Fruit fly (Drosophila melanogaster) whole organism, wandering third instar larva: ENCODE results near the gene Tsp68C.

Experiments used
- Abd-B ChIP-seq: fragments of >200 bp; optimal IDR thresholded peaks from 2 replicates; lab custom pipeline; 2017; ENCODE audit warnings: missing biosample characterization, missing genetic modification characterization
- CG32264 ChIP-seq: fragments of 200-800 bp; sonication (Bioruptor generic); optimal IDR thresholded peaks from 2 replicates; lab custom pipeline; 2016; ENCODE audit warnings: missing biosample characterization, missing genetic modification characterization
- CG9705 ChIP-seq: fragments of 200-800 bp; sonication (Bioruptor generic); optimal IDR thresholded peaks from 2 replicates; lab custom pipeline; 2018; ENCODE audit warnings: missing biosample characterization, mild to moderate bottlenecking, missing genetic modification characterization
- CrebA ChIP-seq: fragments of 200-800 bp; sonication (Bioruptor generic); optimal IDR thresholded peaks from 2 replicates; lab custom pipeline; 2016; ENCODE audit warnings: missing biosample characterization, mild to moderate bottlenecking, missing genetic modification characterization, borderline replicate concordance
- Dfd ChIP-seq: fragments of >200 bp; optimal IDR thresholded peaks from 2 replicates; lab custom pipeline; 2017; ENCODE audit warnings: missing biosample characterization, missing genetic modification characterization
- GATAd ChIP-seq: sonication (Bioruptor generic); optimal IDR thresholded peaks from 2 replicates; lab custom pipeline; 2016; ENCODE audit warnings: missing biosample characterization, missing genetic modification characterization
- HLH106 ChIP-seq: fragments of 200-800 bp; optimal IDR thresholded peaks from 3 replicates; lab custom pipeline; 2019; ENCODE audit warnings: missing biosample characterization, mild to moderate bottlenecking, missing genetic modification characterization, moderate library complexity
- Hnf4 ChIP-seq: fragments of 200-800 bp; sonication (Bioruptor generic); optimal IDR thresholded peaks from 2 replicates; lab custom pipeline; 2016; ENCODE audit warnings: missing biosample characterization, mild to moderate bottlenecking, missing genetic modification characterization
- Hr78 ChIP-seq: fragments of >200 bp; optimal IDR thresholded peaks from 2 replicates; lab custom pipeline; 2017; ENCODE audit warnings: missing biosample characterization, missing genetic modification characterization
- Hr83 ChIP-seq: fragments of 200-300 bp; sonication (Bioruptor generic); optimal IDR thresholded peaks from 2 replicates; lab custom pipeline; 2016; ENCODE audit warnings: missing biosample characterization, mild to moderate bottlenecking, missing genetic modification characterization, moderate library complexity; ENCODE audit not compliant: poor library complexity, severe bottlenecking
- Mio ChIP-seq: sonication (Bioruptor generic); optimal IDR thresholded peaks from 2 replicates; lab custom pipeline; 2016; ENCODE audit warnings: missing biosample characterization, missing genetic modification characterization
- Myc ChIP-seq: fragments of >200 bp; optimal IDR thresholded peaks from 2 replicates; lab custom pipeline; 2017
- N ChIP-seq: fragments of >200 bp; optimal IDR thresholded peaks from 2 replicates; lab custom pipeline; 2018; ENCODE audit warnings: missing biosample characterization, missing external identifiers, missing genetic modification characterization
- OdsH ChIP-seq: fragments of 200-800 bp; sonication (Bioruptor generic); optimal IDR thresholded peaks from 2 replicates; lab custom pipeline; 2016; ENCODE audit warnings: missing biosample characterization, mild to moderate bottlenecking, missing genetic modification characterization
- Rel ChIP-seq, 2 experiments: fragments of 200-800 bp; sonication (Bioruptor generic) in 1 of 2; optimal IDR thresholded peaks; 2 replicates in 1 of 2; 3 replicates in 1 of 2; lab custom pipeline; 2016 to 2019; ENCODE audit warnings: mild to moderate bottlenecking in 2 of 2, missing biosample characterization in 2 of 2, missing genetic modification characterization in 2 of 2, moderate library complexity in 1 of 2
- Vsx2 ChIP-seq: fragments of 200-300, 225-300 bp; sonication (Bioruptor generic); optimal IDR thresholded peaks from 2 replicates; lab custom pipeline; 2018; ENCODE audit warnings: missing biosample characterization, missing genetic modification characterization; ENCODE audit not compliant: partially characterized antibody
- brk ChIP-seq: fragments of 200-800 bp; sonication (Bioruptor generic); optimal IDR thresholded peaks from 2 replicates; lab custom pipeline; 2016; ENCODE audit warnings: missing biosample characterization, mild to moderate bottlenecking, missing genetic modification characterization
- dl ChIP-seq, 2 experiments: fragments of 175-275, 200-275 bp in 1 of 2; fragments of 200-275 bp in 1 of 2; sonication (Bioruptor generic); optimal IDR thresholded peaks; lab custom pipeline; 2018; ENCODE audit warnings: mild to moderate bottlenecking in 2 of 2, missing biosample characterization in 2 of 2, missing genetic modification characterization in 2 of 2, moderate library complexity in 2 of 2; ENCODE audit not compliant: partially characterized antibody in 2 of 2, insufficient read depth in 1 of 2
- dmrt93B ChIP-seq: fragments of 200-800 bp; sonication (Bioruptor generic); optimal IDR thresholded peaks from 2 replicates; lab custom pipeline; 2018; ENCODE audit warnings: missing biosample characterization, mild to moderate bottlenecking, missing genetic modification characterization
- dsf ChIP-seq: sonication (Bioruptor generic); optimal IDR thresholded peaks from 2 replicates; lab custom pipeline; 2016; ENCODE audit warnings: missing biosample characterization, missing genetic modification characterization, borderline replicate concordance
- ey ChIP-seq: fragments of 200-800 bp; sonication (Bioruptor generic); optimal IDR thresholded peaks from 2 replicates; lab custom pipeline; 2016; ENCODE audit warnings: missing biosample characterization, missing genetic modification characterization
- h ChIP-seq: fragments of 200-800 bp; sonication (Bioruptor generic); optimal IDR thresholded peaks from 3 replicates; lab custom pipeline; 2016; ENCODE audit warnings: missing biosample characterization, mild to moderate bottlenecking, missing genetic modification characterization
- lola ChIP-seq: fragments of >200 bp; optimal IDR thresholded peaks from 2 replicates; lab custom pipeline; 2017; ENCODE audit warnings: missing biosample characterization, missing genetic modification characterization
- pan ChIP-seq: fragments of >200 bp; optimal IDR thresholded peaks from 2 replicates; lab custom pipeline; 2017
- sage ChIP-seq: fragments of 200-800 bp; sonication (Bioruptor generic); optimal IDR thresholded peaks from 2 replicates; lab custom pipeline; 2016; ENCODE audit warnings: missing biosample characterization, mild to moderate bottlenecking, missing genetic modification characterization
- sv ChIP-seq: fragments of 200-800 bp; sonication (Bioruptor generic); optimal IDR thresholded peaks from 3 replicates; lab custom pipeline; 2016; ENCODE audit warnings: missing biosample characterization, missing genetic modification characterization
- usp ChIP-seq: fragments of >200 bp; optimal IDR thresholded peaks from 2 replicates; lab custom pipeline; 2017; ENCODE audit warnings: missing biosample characterization, missing genetic modification characterization

Tsp68C gene

dm6 chr3L:13876967-13877366, 33.5 kb downstream of the Tsp68C start:
- TF ChIP-seq Myc (lab: Kevin White, UChicago), result peak; percentile 7
- no peak for TF ChIP-seq OdsH (GFP tag; lab: Kevin White, UChicago)
- TF ChIP-seq sage, result no peak
- TF ChIP-seq, all 38 proteins: peak for 1

DNA sequence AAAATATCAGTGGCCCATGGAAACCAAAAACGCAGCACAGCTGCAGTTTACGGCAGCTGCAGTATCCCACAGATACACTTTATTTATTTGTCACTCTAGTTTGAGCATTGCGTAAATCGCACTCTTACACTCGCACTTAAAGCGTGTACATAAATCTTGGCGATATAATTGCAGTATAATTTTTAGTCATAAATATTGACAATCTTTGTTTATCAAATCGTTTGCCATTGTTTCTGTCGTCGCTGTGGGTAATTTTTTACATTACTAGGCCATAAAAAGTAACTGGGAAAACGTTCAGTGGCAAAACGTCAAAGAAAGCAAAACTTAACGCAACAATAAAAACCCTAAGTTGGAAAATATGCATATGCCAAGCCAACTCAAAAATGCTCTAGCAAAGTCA, 34.4 kb downstream of the Tsp68C start:
- TF ChIP-seq Hr78 (GFP tag; lab: Kevin White, UChicago), result no peak
- TF ChIP-seq dsf (GFP tag; lab: Kevin White, UChicago), result no peak
- no peak for TF ChIP-seq Mio (GFP tag; lab: Kevin White, UChicago)
- TF ChIP-seq pan, result no peak
- no peak for TF ChIP-seq CrebA
- no peak for TF ChIP-seq sage
- no peak for TF ChIP-seq CG9705
- TF ChIP-seq Hr83 (GFP tag; lab: Kevin White, UChicago), result no peak
- TF ChIP-seq CG32264 (GFP tag; lab: Kevin White, UChicago), result no peak
- no peak for TF ChIP-seq ey (GFP tag; lab: Kevin White, UChicago)
- no peak for TF ChIP-seq lola (GFP tag; lab: Kevin White, UChicago)
- no peak for TF ChIP-seq GATAd (GFP tag; lab: Kevin White, UChicago)
- TF ChIP-seq brk (GFP tag; lab: Kevin White, UChicago), result no peak
- no peak for TF ChIP-seq Vsx2 (GFP tag; lab: Kevin White, UChicago)
- TF ChIP-seq Dfd (GFP tag; lab: Kevin White, UChicago), result no peak
- no peak for TF ChIP-seq sv (GFP tag; lab: Kevin White, UChicago)
- TF ChIP-seq, all 38 proteins: peak for 0

- TF ChIP-seq sv (GFP tag; lab: Kevin White, UChicago) (no peak), h (GFP tag; lab: Kevin White, UChicago) (no peak), dmrt93B (GFP tag; lab: Kevin White, UChicago) (no peak), Hr83 (GFP tag; lab: Kevin White, UChicago) (no peak), Dfd (GFP tag; lab: Kevin White, UChicago) (peak; percentile 6)
Measured at dm6 chr3L:13878729-13879128, 35.3 kb downstream of the Tsp68C start, which contains the start of gene CG13737. Gene CG13737 (plus strand): TSS chr3L:13878994.

- TF ChIP-seq Hr83 (GFP tag; lab: Kevin White, UChicago) (no peak), h (GFP tag; lab: Kevin White, UChicago) (no peak), Hnf4 (GFP tag; lab: Kevin White, UChicago) (no peak), Rel (GFP tag; optimal IDR thresholded peaks at IDR 0.05; lab: Kevin White, UChicago) (no peak), Rel (tag; optimal IDR thresholded peaks at IDR 0.05; lab: Kevin White, UChicago) (no peak), N (GFP tag; lab: Kevin White, UChicago) (no peak), sage (no peak), ey (GFP tag; lab: Kevin White, UChicago) (no peak), dmrt93B (GFP tag; lab: Kevin White, UChicago) (no peak), Vsx2 (GFP tag; lab: Kevin White, UChicago) (no peak), Abd-B (GFP tag; lab: Kevin White, UChicago) (no peak), CG9705 (no peak)
Measured at dm6 chr3L:13881555-13881954, 38.1 kb downstream of the Tsp68C start.

DNA sequence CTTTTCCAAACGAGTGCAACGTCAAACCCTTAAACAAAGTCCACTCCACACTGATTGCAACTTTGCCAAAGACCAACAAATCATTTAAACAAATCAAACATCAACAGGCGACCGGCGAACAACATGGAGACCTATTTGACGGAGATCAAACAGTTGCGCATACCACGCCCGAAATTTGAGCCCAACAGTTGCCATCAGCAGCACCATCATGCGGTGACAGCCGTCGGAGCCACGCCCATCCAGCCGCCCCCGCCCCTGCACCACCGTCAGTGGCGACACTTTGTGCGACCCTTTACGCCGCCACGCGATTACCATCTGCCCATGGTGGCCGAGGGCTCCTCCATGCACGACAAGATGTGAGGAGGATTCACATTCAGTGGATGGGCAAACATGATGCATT, 39.1 kb downstream of the Tsp68C start:
- TF ChIP-seq Dfd (GFP tag; lab: Kevin White, UChicago) (peak; percentile 27), HLH106 (tag; lab: Kevin White, UChicago) (no peak)

- no peak for TF ChIP-seq dl (GFP tag; optimal IDR thresholded peaks at IDR 0.05; lab: Kevin White, UChicago; ENCODE audit: insufficient read depth in 1 of 2, partially characterized antibody in 2 of 2)
- no peak for TF ChIP-seq Myc (lab: Kevin White, UChicago)
- no peak for TF ChIP-seq Hr83 (GFP tag; lab: Kevin White, UChicago)
- no peak for TF ChIP-seq sage
- TF ChIP-seq CrebA, result no peak
- no peak for TF ChIP-seq dsf (GFP tag; lab: Kevin White, UChicago)
- TF ChIP-seq usp (GFP tag; lab: Kevin White, UChicago), result no peak
- no peak for TF ChIP-seq OdsH (GFP tag; lab: Kevin White, UChicago)
- TF ChIP-seq, all 38 proteins: peak for 0
Measured at dm6 chr3L:13884460-13885056, 41.1 kb downstream of the Tsp68C start.
